Worm (Caenorhabditis elegans): ENCODE results near the gene C06B8.3.

- no peak for TF ChIP-seq hlh-26 (GFP tag; conservative IDR thresholded peaks at IDR 0.05)
- no peak for TF ChIP-seq lin-35 (GFP tag; optimal IDR thresholded peaks at IDR 0.05)
- TF ChIP-seq Y56A3A.18 (GFP tag; IDR thresholded peaks at IDR 0.05): no peak
- TF ChIP-seq dpl-1 (GFP tag; optimal IDR thresholded peaks at IDR 0.05): no peak
These were observed 39.8 kb downstream of the C06B8.3 start, which contains the start of gene T26H5.9 for ce11 chrV:15444615-15445014.
